Worm (Caenorhabditis elegans) whole organism, mixed stage, embryonic: Measurements from ENCODE around the gene aakg-5.

Experiments used
- M03D4.4 ChIP-seq: sonication (generic microtip); optimal IDR thresholded peaks from 2 replicates; lab custom pipeline; 2017; ENCODE audit warnings: mild to moderate bottlenecking, missing genetic modification characterization, missing compliant biosample characterization
- blmp-1 ChIP-seq: fragments of 150-350 bp; optimal IDR thresholded peaks from 2 replicates; lab custom pipeline; 2014; ENCODE audit warnings: missing biosample characterization, missing genetic modification characterization
- ceh-39 ChIP-seq: fragments of 150-350 bp; optimal IDR thresholded peaks from 2 replicates; lab custom pipeline; 2014; ENCODE audit warnings: missing biosample characterization, missing genetic modification characterization
- ceh-43 ChIP-seq: fragments of 200-800 bp; sonication (Bioruptor generic); optimal IDR thresholded peaks from 2 replicates; lab custom pipeline; 2018; ENCODE audit warnings: mild to moderate bottlenecking, missing genetic modification characterization, moderate library complexity, missing compliant biosample characterization
- ceh-83 ChIP-seq: fragments of 200-800 bp; sonication (Bioruptor generic); optimal IDR thresholded peaks from 2 replicates; lab custom pipeline; 2018; ENCODE audit warnings: mild to moderate bottlenecking, missing genetic modification characterization, missing compliant biosample characterization
- ces-1 ChIP-seq: fragments of 150-350 bp; optimal IDR thresholded peaks from 2 replicates; lab custom pipeline; 2014; ENCODE audit warnings: missing biosample characterization, missing genetic modification reagents, missing genetic modification characterization
- drap-1 ChIP-seq: fragments of 200-800 bp; sonication (Bioruptor generic); optimal IDR thresholded peaks from 3 replicates; lab custom pipeline; 2018; ENCODE audit warnings: mild to moderate bottlenecking, missing genetic modification characterization, missing compliant biosample characterization
- elt-1 ChIP-seq: sonication (generic microtip); optimal IDR thresholded peaks from 2 replicates; lab custom pipeline; 2017; ENCODE audit warnings: missing genetic modification characterization, mild to moderate bottlenecking, missing compliant biosample characterization, antibody characterized with exemption, moderate library complexity, borderline replicate concordance; ENCODE audit not compliant: insufficient read depth
- elt-3 ChIP-seq: fragments of 150-350 bp; optimal IDR thresholded peaks from 2 replicates; lab custom pipeline; 2014; ENCODE audit warnings: missing biosample characterization, missing genetic modification characterization
- flh-1 ChIP-seq: fragments of 200-800 bp; sonication (Bioruptor generic); optimal IDR thresholded peaks from 2 replicates; lab custom pipeline; 2018; ENCODE audit warnings: mild to moderate bottlenecking, missing genetic modification characterization, moderate library complexity, missing compliant biosample characterization
- ham-2 ChIP-seq: fragments of 200-800 bp; sonication (Bioruptor generic); optimal IDR thresholded peaks from 2 replicates; lab custom pipeline; 2018; ENCODE audit warnings: mild to moderate bottlenecking, missing genetic modification characterization, missing compliant biosample characterization
- hlh-1 ChIP-seq: fragments of 150-350 bp; optimal IDR thresholded peaks from 2 replicates; lab custom pipeline; 2014; ENCODE audit warnings: missing biosample characterization, missing genetic modification reagents, missing genetic modification characterization
- lin-13 ChIP-seq: fragments of 150-350 bp; optimal IDR thresholded peaks from 2 replicates; lab custom pipeline; 2014; ENCODE audit warnings: missing biosample characterization, missing genetic modification characterization
- lin-32 ChIP-seq: fragments of 200-800 bp; sonication (Bioruptor generic); optimal IDR thresholded peaks from 2 replicates; lab custom pipeline; 2018; ENCODE audit warnings: mild to moderate bottlenecking, missing genetic modification characterization, missing compliant biosample characterization
- lsy-2 ChIP-seq: fragments of 150-350 bp; optimal IDR thresholded peaks from 2 replicates; lab custom pipeline; 2014; ENCODE audit warnings: missing biosample characterization, missing genetic modification characterization
- mab-5 ChIP-seq: fragments of 150-350 bp; optimal IDR thresholded peaks from 2 replicates; lab custom pipeline; 2014; ENCODE audit warnings: missing biosample characterization, missing genetic modification characterization
- mep-1 ChIP-seq: fragments of 150-350 bp; optimal IDR thresholded peaks from 2 replicates; lab custom pipeline; 2017; ENCODE audit warnings: missing biosample characterization, missing genetic modification reagents, missing genetic modification characterization, inconsistent platforms
- mls-2 ChIP-seq: sonication (generic microtip); optimal IDR thresholded peaks from 2 replicates; lab custom pipeline; 2016; ENCODE audit warnings: mild to moderate bottlenecking, missing genetic modification characterization, moderate library complexity, missing compliant biosample characterization
- nhr-12 ChIP-seq: fragments of 150-350 bp; optimal IDR thresholded peaks from 2 replicates; lab custom pipeline; 2014; ENCODE audit warnings: missing biosample characterization, missing genetic modification characterization
- nhr-237 ChIP-seq: fragments of 150-350 bp; optimal IDR thresholded peaks from 2 replicates; lab custom pipeline; 2014; ENCODE audit warnings: missing biosample characterization, missing genetic modification characterization
- pha-4 ChIP-seq: fragments of 150-350 bp; optimal IDR thresholded peaks from 2 replicates; lab custom pipeline; 2018; ENCODE audit warnings: missing biosample characterization, missing genetic modification reagents, missing genetic modification characterization
- sem-2 ChIP-seq: fragments of 200-800 bp; sonication (Bioruptor generic); optimal IDR thresholded peaks from 2 replicates; lab custom pipeline; 2018; ENCODE audit warnings: mild to moderate bottlenecking, missing genetic modification characterization, missing compliant biosample characterization
- snpc-4 ChIP-seq: fragments of 150-350 bp; optimal IDR thresholded peaks from 2 replicates; lab custom pipeline; 2014; ENCODE audit warnings: missing biosample characterization, missing genetic modification characterization
- sptf-1 ChIP-seq: sonication (generic microtip); optimal IDR thresholded peaks from 2 replicates; lab custom pipeline; 2017; ENCODE audit warnings: mild to moderate bottlenecking, missing genetic modification characterization, moderate library complexity, missing compliant biosample characterization
- tbx-8 ChIP-seq: fragments of 200-800 bp; sonication (Bioruptor generic); optimal IDR thresholded peaks from 2 replicates; lab custom pipeline; 2018; ENCODE audit warnings: mild to moderate bottlenecking, missing genetic modification characterization, moderate library complexity, missing compliant biosample characterization
- unc-120 ChIP-seq: sonication (generic microtip); optimal IDR thresholded peaks from 2 replicates; lab custom pipeline; 2017; ENCODE audit warnings: missing genetic modification characterization, missing compliant biosample characterization; ENCODE audit not compliant: poor library complexity, severe bottlenecking
- unc-39 ChIP-seq: fragments of 150-350 bp; optimal IDR thresholded peaks from 2 replicates; lab custom pipeline; 2014; ENCODE audit warnings: missing biosample characterization, missing genetic modification characterization
- unc-62 ChIP-seq: fragments of 150-350 bp; optimal IDR thresholded peaks from 2 replicates; lab custom pipeline; 2014; ENCODE audit warnings: missing biosample characterization, missing genetic modification reagents, missing genetic modification characterization
- zip-8 ChIP-seq: fragments of 150-350 bp; optimal IDR thresholded peaks from 2 replicates; lab custom pipeline; 2014; ENCODE audit warnings: missing biosample characterization, missing genetic modification characterization
- ztf-11 ChIP-seq: fragments of 150-350 bp; optimal IDR thresholded peaks from 2 replicates; lab custom pipeline; 2014; ENCODE audit warnings: missing biosample characterization, missing genetic modification characterization

The aakg-5 gene

DNA sequence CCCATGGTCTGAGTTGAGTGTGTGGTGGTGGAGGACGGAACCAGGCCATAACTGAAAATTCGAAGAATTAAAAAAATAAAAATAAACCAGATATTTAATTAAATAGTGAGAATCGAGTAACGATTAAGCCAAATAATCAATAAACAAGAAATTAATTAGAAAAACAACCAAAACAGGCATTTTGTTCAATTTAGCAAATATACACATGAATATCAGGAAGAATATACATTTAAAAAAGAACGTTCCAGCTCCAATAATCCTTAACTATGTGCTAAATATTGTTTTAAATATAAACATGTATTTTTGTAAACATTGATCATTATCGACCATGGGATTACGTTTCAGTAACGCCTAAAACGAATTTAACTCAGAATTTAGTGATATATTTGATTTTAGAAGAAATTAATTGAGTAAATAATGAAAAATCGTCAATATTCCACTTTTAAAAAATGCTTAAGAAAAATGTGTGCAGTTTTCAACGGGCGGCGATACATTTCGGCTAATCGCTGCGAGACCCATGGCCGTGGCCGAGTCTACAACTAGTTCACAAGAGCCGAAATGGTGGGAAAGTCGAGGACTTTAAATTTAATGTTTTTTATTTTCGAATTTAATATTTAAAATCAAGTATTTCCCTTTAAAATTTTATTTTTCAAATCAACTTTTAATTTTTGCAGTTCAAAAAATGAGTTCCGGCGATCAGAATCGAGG, 6.8 kb downstream of the aakg-5 start, which contains the start of the genes R53.4 and psf-1:
Gene R53.4, minus strand, starts transcription at position 51 of the 708 bp plus-strand sequence.
Gene psf-1, plus strand, starts transcription at position 675 of the 708 bp plus-strand sequence.
- no peak for TF ChIP-seq drap-1
- TF ChIP-seq lsy-2 (tag; lab: Kevin White, UChicago) = peak; percentile 71
- peak; percentile 0 for TF ChIP-seq ces-1 (GFP tag; lab: Kevin White, UChicago)
- peak; percentile 4 for TF ChIP-seq hlh-1 (tag; lab: Kevin White, UChicago)
- no peak for TF ChIP-seq unc-62
- TF ChIP-seq ztf-11 (tag; lab: Kevin White, UChicago) = no peak
- TF ChIP-seq snpc-4 = no peak
- TF ChIP-seq blmp-1 (tag; lab: Kevin White, UChicago) = no peak
- peak; percentile 58 for TF ChIP-seq ham-2 (GFP tag; lab: Kevin White, UChicago)
- peak; percentile 51 for TF ChIP-seq nhr-237 (tag; lab: Kevin White, UChicago)
- TF ChIP-seq mep-1 (tag; lab: Kevin White, UChicago) = peak; percentile 81
- no peak for TF ChIP-seq unc-39 (tag; lab: Kevin White, UChicago)
- TF ChIP-seq pha-4 (tag; lab: Kevin White, UChicago) = no peak
- no peak for TF ChIP-seq flh-1

- TF ChIP-seq nhr-237 (tag; lab: Kevin White, UChicago) (no peak), drap-1 (no peak), elt-1 (tag; lab: Kevin White, UChicago) (peak; percentile 86)
These were observed 8.0 kb downstream of the aakg-5 start, which contains the start of gene dtmk-1 for ce11 chrII:9966954-9967353. dtmk-1 (minus strand) TSS chrII:9967099.

ce11 chrII:9965325-9965724, 9.6 kb downstream of the aakg-5 start:
- TF ChIP-seq nhr-12 = no peak
- no peak for TF ChIP-seq drap-1
- TF ChIP-seq lin-13 (tag; lab: Kevin White, UChicago) = no peak
- no peak for TF ChIP-seq sem-2 (GFP tag; lab: Kevin White, UChicago)
- no peak for TF ChIP-seq tbx-8 (GFP tag; lab: Kevin White, UChicago)
- no peak for TF ChIP-seq ceh-39 (tag; lab: Kevin White, UChicago)
- TF ChIP-seq mab-5 (tag; lab: Kevin White, UChicago) = no peak
- TF ChIP-seq lsy-2 (tag; lab: Kevin White, UChicago) = no peak
- no peak for TF ChIP-seq hlh-1 (tag; lab: Kevin White, UChicago)
- no peak for TF ChIP-seq lin-32 (GFP tag; lab: Kevin White, UChicago)
- TF ChIP-seq elt-3 = no peak
- TF ChIP-seq unc-120 (tag; lab: Kevin White, UChicago) = no peak
- TF ChIP-seq zip-8 (tag; lab: Kevin White, UChicago) = no peak
- TF ChIP-seq ham-2 (GFP tag; lab: Kevin White, UChicago) = no peak
- TF ChIP-seq ces-1 (GFP tag; lab: Kevin White, UChicago) = no peak
- no peak for TF ChIP-seq ceh-43
- no peak for TF ChIP-seq ceh-83 (GFP tag; lab: Kevin White, UChicago)
- TF ChIP-seq ztf-11 (tag; lab: Kevin White, UChicago) = no peak

- no peak for TF ChIP-seq M03D4.4 (tag; lab: Kevin White, UChicago)
These were observed 11.1 kb downstream of the aakg-5 start for ce11 chrII:9963808-9964207.

DNA sequence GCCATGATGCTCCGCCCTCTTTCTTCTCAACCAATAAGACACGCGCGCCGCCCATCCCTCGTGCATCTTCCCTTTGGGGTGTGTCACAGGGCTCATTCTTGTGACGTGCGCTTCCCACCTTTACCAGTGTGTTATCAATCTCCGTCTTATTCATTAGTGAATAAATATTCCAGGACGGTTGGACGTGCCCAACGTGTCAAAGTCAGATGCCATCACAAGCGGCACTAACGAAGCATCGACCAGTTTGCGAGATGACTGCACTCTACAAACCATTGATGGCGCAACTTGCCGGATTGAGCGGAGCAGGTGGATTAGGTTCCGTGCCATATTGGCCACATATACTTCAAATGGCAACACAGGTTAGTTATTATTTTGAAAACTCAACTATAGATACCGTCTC, 14.8 kb downstream of the aakg-5 start:
- TF ChIP-seq ztf-11 (tag; lab: Kevin White, UChicago) (no peak), elt-3 (no peak), ceh-39 (tag; lab: Kevin White, UChicago) (no peak), snpc-4 (no peak), mls-2 (tag; lab: Kevin White, UChicago) (no peak), ces-1 (GFP tag; lab: Kevin White, UChicago) (no peak), flh-1 (no peak), sptf-1 (no peak), mab-5 (tag; lab: Kevin White, UChicago) (no peak), ceh-43 (no peak), elt-1 (tag; lab: Kevin White, UChicago) (no peak), nhr-237 (tag; lab: Kevin White, UChicago) (no peak)
- TF ChIP-seq, all 35 proteins: peak for 0
